Worm (Caenorhabditis elegans) whole organism, late embryonic: Measurements from ENCODE around the gene mab-3.

Experiments used
- ceh-6 ChIP-seq: fragments of 200-800 bp; sonication (Bioruptor generic); optimal IDR thresholded peaks from 2 replicates; lab custom pipeline; 2018; ENCODE audit warnings: mild to moderate bottlenecking, missing genetic modification characterization, missing compliant biosample characterization

The mab-3 gene

DNA sequence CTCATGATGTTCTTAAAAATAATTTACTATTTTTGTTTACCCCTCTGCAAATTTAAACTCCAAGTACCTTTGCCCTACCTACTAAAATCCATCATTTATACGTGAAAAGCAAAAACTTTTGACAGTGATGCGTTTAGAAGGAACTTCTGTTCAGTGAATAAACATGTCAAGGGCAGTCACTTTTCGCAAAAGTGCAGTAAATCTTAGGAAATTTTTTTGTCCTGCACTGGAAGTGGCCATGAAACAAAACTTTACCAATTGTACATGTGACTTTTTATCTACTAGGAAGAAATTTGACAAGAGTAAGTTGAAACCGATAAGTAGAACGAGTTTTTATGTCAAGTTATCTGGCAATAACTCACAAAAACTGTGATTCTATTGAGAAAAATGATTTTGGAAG, 54.3 kb downstream of the mab-3 start:
- TF ChIP-seq ceh-6 (GFP tag; lab: Kevin White, UChicago) = no peak
- TF ChIP-seq, all 69 proteins: peak for 0
